Worm (Caenorhabditis elegans): ENCODE data around the gene F54D12.2.

Gene F54D12.2

ce11 chrII:1398396-1398795 is at the start of gene F54D12.2:
F54D12.2 (plus strand) TSS chrII:1398696.
- TF ChIP-seq akir-1 (GFP tag; optimal IDR thresholded peaks at IDR 0.05) (no peak), hmg-1.2 (GFP tag; IDR thresholded peaks at IDR 0.05) (no peak), fkh-3 (tag; optimal IDR thresholded peaks at IDR 0.05) (no peak), zfh-2 (GFP tag; conservative IDR thresholded peaks at IDR 0.05) (no peak), rec-8 (tag; optimal IDR thresholded peaks at IDR 0.05) (no peak), Y95B8A.8 (GFP tag; IDR thresholded peaks at IDR 0.05) (no peak), somi-1 (GFP tag; optimal IDR thresholded peaks at IDR 0.05) (no peak), pha-4 (tag; optimal IDR thresholded peaks at IDR 0.05) (no peak), madf-10 (tag; optimal IDR thresholded peaks at IDR 0.05) (no peak), F49E8.2 (tag; optimal IDR thresholded peaks at IDR 0.05; ENCODE audit: insufficient read depth) (no peak), Y79H2A.3 (GFP tag; conservative IDR thresholded peaks at IDR 0.05) (no peak), ztf-26 (tag; optimal IDR thresholded peaks at IDR 0.05) (no peak), nhr-120 (GFP tag; IDR thresholded peaks at IDR 0.05) (no peak), lin-26 (GFP tag; IDR thresholded peaks at IDR 0.05) (no peak), chd-7 (tag; optimal IDR thresholded peaks at IDR 0.05) (no peak)

DNA sequence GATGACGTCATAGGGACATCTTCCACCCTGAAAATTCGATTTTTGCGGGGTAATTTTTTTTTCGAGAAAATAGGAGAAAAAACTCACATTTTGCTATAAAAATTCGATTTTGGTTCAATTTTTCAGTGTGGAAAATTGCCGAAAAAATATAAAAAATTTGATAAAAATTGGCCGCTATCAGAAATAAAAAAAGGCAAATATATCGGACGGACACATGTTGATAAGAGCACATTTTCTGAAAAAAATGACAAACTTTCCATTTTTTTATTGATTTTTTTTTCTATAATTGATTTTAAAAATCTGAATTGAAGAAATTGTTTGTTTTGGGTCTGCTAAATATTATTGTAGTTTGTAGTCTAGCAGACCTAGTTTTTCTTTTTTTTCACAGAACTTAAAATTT is 43.0 kb upstream of the F54D12.2 start, which contains the start of gene C13A10.1:
C13A10.1 (minus strand) TSS at position 170 of the 400 bp plus-strand sequence.
- TF ChIP-seq unc-62 (GFP tag; optimal IDR thresholded peaks at IDR 0.05) (no peak), nhr-80 (tag; optimal IDR thresholded peaks at IDR 0.05) (peak; percentile 11)

- TF ChIP-seq mes-4 (tag; optimal IDR thresholded peaks at IDR 0.05): no peak
- TF ChIP-seq ama-1 (optimal IDR thresholded peaks at IDR 0.05): no peak
- TF ChIP-seq ama-1 (GFP tag; optimal IDR thresholded peaks at IDR 0.05): no peak
- no peak for TF ChIP-seq somi-1 (GFP tag; optimal IDR thresholded peaks at IDR 0.05)
- TF ChIP-seq madf-6 (GFP tag; IDR thresholded peaks at IDR 0.05): no peak
- no peak for TF ChIP-seq let-526 (GFP tag; IDR thresholded peaks at IDR 0.05)
- no peak for TF ChIP-seq K11D2.4 (GFP tag; IDR thresholded peaks at IDR 0.05)
- no peak for TF ChIP-seq him-1 (tag; optimal IDR thresholded peaks at IDR 0.05)
- TF ChIP-seq lir-1 (GFP tag; conservative IDR thresholded peaks at IDR 0.05): no peak
These were observed 41.2 kb upstream of the F54D12.2 start for ce11 chrII:1357262-1357661.

DNA sequence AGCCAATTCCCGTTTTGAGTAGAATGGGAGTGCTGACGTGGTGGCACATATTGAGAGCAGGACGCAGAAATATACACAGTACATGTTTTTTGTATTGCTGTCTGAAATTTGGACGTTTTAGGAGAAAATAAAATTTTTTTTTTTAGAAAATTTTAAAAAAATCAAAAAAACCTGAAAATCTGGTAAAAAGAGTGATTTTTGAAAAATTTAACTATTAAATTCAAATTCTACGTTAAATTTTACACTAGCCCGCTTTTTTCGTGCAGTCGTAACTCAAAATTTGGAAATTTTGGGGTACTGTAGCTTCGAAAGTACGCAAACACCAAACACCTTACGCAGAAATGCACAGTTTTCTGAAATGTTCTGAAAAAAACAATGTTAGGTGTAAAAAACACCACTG is 40.6 kb upstream of the F54D12.2 start, which contains the start of gene C13A10.2:
C13A10.2 (minus strand) TSS at position 101 of the 400 bp plus-strand sequence.
- no peak for TF ChIP-seq attf-6 (GFP tag; IDR thresholded peaks at IDR 0.05)
- no peak for TF ChIP-seq Y67H2A.10 (GFP tag; conservative IDR thresholded peaks at IDR 0.05)
- TF ChIP-seq ztf-6 (GFP tag; IDR thresholded peaks at IDR 0.05): no peak
- no peak for TF ChIP-seq hlh-12 (tag; optimal IDR thresholded peaks at IDR 0.05)
- peak; percentile 28 for TF ChIP-seq lsl-1 (GFP tag; optimal IDR thresholded peaks at IDR 0.05)
- TF ChIP-seq snpc-3.4 (tag; optimal IDR thresholded peaks at IDR 0.05): no peak
- TF ChIP-seq snpc-4 (GFP tag; optimal IDR thresholded peaks at IDR 0.05): no peak
- TF ChIP-seq snpc-4 (tag; optimal IDR thresholded peaks at IDR 0.05): no peak
- TF ChIP-seq Y56A3A.18 (GFP tag; IDR thresholded peaks at IDR 0.05): no peak

DNA sequence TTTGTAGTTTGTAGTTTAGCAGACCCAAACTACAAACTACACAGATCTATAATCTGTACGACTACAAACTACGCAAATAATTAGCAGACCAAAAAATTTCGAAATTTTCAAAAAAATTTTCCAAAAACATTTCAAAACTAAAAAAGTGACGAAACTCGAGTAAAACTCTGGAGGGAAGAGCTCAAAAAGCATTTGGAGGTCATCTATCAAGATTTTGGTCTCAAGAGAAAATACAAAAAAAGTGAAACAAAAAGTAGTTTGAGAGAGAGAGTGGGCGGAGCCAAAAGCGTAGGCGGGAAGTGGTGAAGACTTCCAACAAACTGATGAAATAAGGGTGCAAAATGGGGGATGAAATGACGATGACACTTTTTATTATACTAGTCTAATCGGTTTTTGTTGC is 38.2 kb upstream of the F54D12.2 start:
- no peak for TF ChIP-seq T26A5.8 (tag; optimal IDR thresholded peaks at IDR 0.05)
- no peak for TF ChIP-seq ceh-79 (tag; optimal IDR thresholded peaks at IDR 0.05)
- no peak for TF ChIP-seq ccch-3 (GFP tag; optimal IDR thresholded peaks at IDR 0.05)
- no peak for TF ChIP-seq sea-2 (GFP tag; IDR thresholded peaks at IDR 0.05)
- no peak for TF ChIP-seq F33H1.4 (GFP tag; IDR thresholded peaks at IDR 0.05)
- no peak for TF ChIP-seq lin-35 (GFP tag; optimal IDR thresholded peaks at IDR 0.05)
- TF ChIP-seq ztf-18 (tag; optimal IDR thresholded peaks at IDR 0.05): no peak
